Worm (Caenorhabditis elegans): Measurements from ENCODE around the gene hpo-7.

DNA sequence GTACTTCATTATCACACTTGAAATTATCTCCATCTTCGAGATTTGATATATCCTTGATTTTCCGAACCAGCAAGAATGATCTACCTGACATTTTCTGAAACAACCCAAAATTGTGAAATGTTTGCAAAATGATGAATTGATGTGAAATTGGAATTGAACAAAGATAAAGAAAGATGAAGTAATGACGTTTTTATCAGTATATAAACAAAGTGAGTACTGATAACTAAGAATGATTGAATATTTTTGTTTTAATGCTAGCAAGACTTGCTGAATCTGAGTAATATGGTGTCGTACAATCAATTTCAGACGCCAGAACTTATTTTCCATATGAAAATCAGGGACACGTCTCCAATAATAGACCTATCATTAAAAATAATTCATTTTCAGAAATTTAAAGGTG, 13.4 kb downstream of the hpo-7 start, which contains the start of gene math-37:
- TF ChIP-seq ama-1 (optimal IDR thresholded peaks at IDR 0.05) (no peak), hnd-1 (tag; optimal IDR thresholded peaks at IDR 0.05) (no peak)
